Fruit fly (Drosophila melanogaster): ENCODE results near the gene CG16704.

CG16704 gene

DNA sequence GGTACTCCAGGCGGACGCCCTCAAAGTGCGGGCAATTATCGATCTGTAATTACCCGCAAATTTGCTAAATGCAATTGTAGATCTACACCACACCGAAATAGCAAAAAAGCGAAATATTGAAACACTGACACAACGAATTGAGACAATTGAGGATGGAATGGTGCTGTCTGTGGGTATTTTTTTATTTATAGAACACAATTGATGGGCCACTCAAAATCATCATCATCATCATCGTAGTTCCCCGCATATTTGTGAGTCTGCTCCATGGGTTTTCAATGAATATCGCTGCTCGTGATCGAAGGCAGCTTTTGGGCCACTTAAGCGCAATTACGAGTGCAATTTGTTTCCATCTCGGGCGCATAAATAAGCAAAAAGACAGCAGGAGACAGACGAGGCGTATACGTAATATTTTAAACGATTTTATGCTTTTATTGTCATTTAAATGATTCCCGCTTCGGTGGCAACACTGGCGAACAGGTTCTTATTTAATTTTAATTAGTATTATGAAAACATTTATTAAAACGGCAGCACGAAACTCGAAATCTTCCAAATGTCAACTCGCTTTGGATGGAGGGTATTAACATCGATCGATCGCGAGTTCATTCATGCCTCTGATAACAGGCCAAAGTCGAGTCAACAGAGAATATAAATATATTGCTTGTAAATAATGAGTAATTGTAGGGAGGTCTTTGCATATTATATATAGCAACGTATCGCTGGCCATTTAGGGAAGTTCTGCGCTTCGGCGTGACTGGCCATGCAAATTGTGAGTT, 50.1 kb downstream of the CG16704 start:
- TF ChIP-seq CG17801 (GFP tag; optimal IDR thresholded peaks at IDR 0.05; ENCODE audit: partially characterized antibody): no peak

Measured in ovary, adult (tissue).